Worm (Caenorhabditis elegans) whole organism, young adult: ENCODE data around the gene lgc-26.

Source experiments
- Y79H2A.3 ChIP-seq: fragments of 200-800 bp; sonication (Bioruptor generic); conservative IDR thresholded peaks from 2 replicates; pipeline ENCODE4 v1.3.6; 2022; ENCODE audit warnings: missing genetic modification reagents, missing genetic modification characterization, missing compliant biosample characterization
- snpc-4 ChIP-seq, 5 experiments: fragments of 150-350 bp in 1 of 5; sonication (generic microtip) in 4 of 5; optimal IDR thresholded peaks; 2 replicates each; lab custom pipeline; 2014 to 2018; ENCODE audit warnings: missing genetic modification characterization in 5 of 5, missing biosample characterization in 3 of 5, antibody characterized with exemption in 2 of 5, mild to moderate bottlenecking in 2 of 5, missing compliant biosample characterization in 2 of 5, missing genotype in 2 of 5, moderate library complexity in 2 of 5, missing genetic modification reagents in 1 of 5
- ztf-18 ChIP-seq: sonication (generic microtip); optimal IDR thresholded peaks from 2 replicates; lab custom pipeline; 2016; ENCODE audit warnings: missing genotype, mild to moderate bottlenecking, missing genetic modification characterization, missing compliant biosample characterization

DNA sequence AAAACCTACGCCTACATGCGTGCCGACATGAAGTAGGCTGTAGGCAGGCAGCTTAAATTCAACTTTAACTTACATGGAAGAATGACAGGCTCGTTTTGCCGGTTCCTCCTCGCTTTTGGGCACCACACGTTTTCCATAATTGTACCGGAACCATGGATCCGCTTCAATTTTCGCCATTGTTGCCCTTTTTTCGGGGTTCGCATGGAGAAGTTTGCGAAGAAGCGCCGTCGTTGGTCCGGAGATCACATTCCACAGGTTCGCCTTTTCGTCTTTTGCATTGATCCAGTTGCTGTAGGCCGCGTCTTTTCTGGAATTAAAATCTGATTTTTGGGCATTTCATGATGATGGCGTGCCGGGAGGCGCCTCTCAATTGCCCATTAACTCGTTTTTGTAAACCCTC, 31.1 kb upstream of the lgc-26 start:
- TF ChIP-seq ztf-18 (tag; lab: Kevin White, UChicago), result no peak
- TF ChIP-seq Y79H2A.3, result no peak
- TF ChIP-seq snpc-4 (GFP tag; optimal IDR thresholded peaks at IDR 0.05; lab: Kevin White, UChicago), result no peak
- no peak for TF ChIP-seq snpc-4 (tag; optimal IDR thresholded peaks at IDR 0.05; lab: Kevin White, UChicago)
